5 fruit fly cellular contexts compared by ENCODE assay signal in the genomic region with DNA sequence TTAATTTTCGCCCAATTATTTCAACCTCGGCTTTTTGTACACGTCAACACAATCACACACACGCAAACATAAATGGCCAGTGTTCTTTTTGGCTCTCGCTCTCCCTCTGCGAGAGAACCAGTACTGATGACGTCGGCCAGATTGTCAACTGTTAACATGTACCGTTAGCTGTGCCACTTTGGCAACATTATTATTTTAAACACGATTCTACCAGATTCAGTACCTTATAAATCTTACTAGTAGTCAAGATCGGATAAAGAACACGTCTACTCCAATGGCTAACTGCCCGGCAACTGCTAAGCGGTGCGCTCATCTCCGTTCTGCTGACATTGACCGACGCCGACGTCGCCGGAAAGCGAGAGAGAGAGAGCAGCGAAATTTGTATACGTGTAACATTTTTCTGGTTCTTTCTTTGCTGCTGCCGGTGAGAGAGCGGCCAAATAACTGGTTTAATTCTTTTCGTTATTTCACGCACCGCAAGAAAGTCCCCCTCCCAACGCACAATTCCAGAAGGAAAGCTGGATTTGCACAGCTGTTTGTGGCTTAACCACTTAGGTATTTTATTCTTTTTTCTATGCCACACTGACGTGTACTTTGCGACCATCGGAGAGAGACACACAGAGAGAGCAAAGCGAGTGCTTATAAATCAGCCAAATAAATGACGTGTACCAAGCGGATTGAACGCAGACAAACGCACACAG.
TF ChIP-seq lines count a peak whose summit lies in the region.

No protein-coding gene starts in this region.

- TF ChIP-seq CTCF in whole organism, embryonic (GFP tag; optimal IDR thresholded peaks at IDR 0.05; lab: Kevin White, UChicago), result no peak

TF ChIP-seq in whole organism, adult, 20 proteins besides CTCF, POLR2A, EP300 and RAD21 (continues in another document):
- TF ChIP-seq CG33017 (tag; optimal IDR thresholded peaks at IDR 0.05; lab: Kevin White, UChicago) (no peak), Clk (GFP tag; optimal IDR thresholded peaks at IDR 0.05; lab: Kevin White, UChicago) (no peak), CG12768 (GFP tag; optimal IDR thresholded peaks at IDR 0.05; lab: Kevin White, UChicago) (peak; percentile 38), CG1620 (GFP tag; optimal IDR thresholded peaks at IDR 0.05; lab: Kevin White, UChicago) (no peak), bab1 (GFP tag; optimal IDR thresholded peaks at IDR 0.05; lab: Kevin White, UChicago) (no peak), tj (GFP tag; optimal IDR thresholded peaks at IDR 0.05; lab: Kevin White, UChicago) (peak; percentile 85), CG7045 (GFP tag; optimal IDR thresholded peaks at IDR 0.05; lab: Kevin White, UChicago) (no peak), CG5204 (GFP tag; optimal IDR thresholded peaks at IDR 0.05; lab: Kevin White, UChicago) (no peak), kay (GFP tag; lab: Kevin White, UChicago; ENCODE audit: borderline replicate concordance) (peak; percentile 62), CG7101 (tag; optimal IDR thresholded peaks at IDR 0.05; lab: Kevin White, UChicago) (no peak), cic (GFP tag; optimal IDR thresholded peaks at IDR 0.05; lab: Kevin White, UChicago) (peak; percentile 13), pad (GFP tag; optimal IDR thresholded peaks at IDR 0.05; lab: Kevin White, UChicago) (peak; percentile 11), CG11617 (GFP tag; optimal IDR thresholded peaks at IDR 0.05; lab: Kevin White, UChicago) (no peak), toe (GFP tag; optimal IDR thresholded peaks at IDR 0.05; lab: Kevin White, UChicago) (no peak), ovo (GFP tag; optimal IDR thresholded peaks at IDR 0.05; lab: Kevin White, UChicago) (peak; percentile 61), Mnt (GFP tag; optimal IDR thresholded peaks at IDR 0.05; lab: Kevin White, UChicago) (no peak), cnc (optimal IDR thresholded peaks at IDR 0.05; lab: Kevin White, UChicago) (no peak)

TF ChIP-seq in whole organism, embryonic, 481 proteins besides CTCF, POLR2A, EP300 and RAD21 (continues in another document):
- peak; percentile 48 for TF ChIP-seq pros (GFP tag; optimal IDR thresholded peaks at IDR 0.05; lab: Kevin White, UChicago)
- TF ChIP-seq CG17912 (GFP tag; optimal IDR thresholded peaks at IDR 0.05; lab: Kevin White, UChicago), result no peak
- TF ChIP-seq CG14667 (GFP tag; IDR thresholded peaks at IDR 0.05; lab: Robert Waterston, UW), result no peak
- TF ChIP-seq CG18764 (GFP tag; optimal IDR thresholded peaks at IDR 0.05; lab: Kevin White, UChicago), result no peak
- peak in 1 of 2 experiments; percentile 38 for TF ChIP-seq bsh (GFP tag; optimal IDR thresholded peaks at IDR 0.05; lab: Kevin White, UChicago)
- no peak for TF ChIP-seq CG7987 (GFP tag; optimal IDR thresholded peaks at IDR 0.05; lab: Kevin White, UChicago)
- no peak for TF ChIP-seq Gug (GFP tag; IDR thresholded peaks at IDR 0.05; lab: Robert Waterston, UW)
- peak; percentile 7 for TF ChIP-seq grn (GFP tag; optimal IDR thresholded peaks at IDR 0.05; lab: Kevin White, UChicago)
- no peak for TF ChIP-seq CG7745 (tag; optimal IDR thresholded peaks at IDR 0.05; lab: Kevin White, UChicago)
- no peak for TF ChIP-seq prd (optimal IDR thresholded peaks at IDR 0.05; lab: Kevin White, UChicago)
- TF ChIP-seq prd (GFP tag; IDR thresholded peaks at IDR 0.05; lab: Robert Waterston, UW), result no peak
- no peak for TF ChIP-seq Aef1 (GFP tag; IDR thresholded peaks at IDR 0.05; lab: Robert Waterston, UW)
- TF ChIP-seq Opbp (GFP tag; IDR thresholded peaks at IDR 0.05; lab: Robert Waterston, UW; ENCODE audit: partially characterized antibody), result no peak
- peak; percentile 80 for TF ChIP-seq sens (GFP tag; lab: Kevin White, UChicago)
- peak; percentile 90 for TF ChIP-seq Nf-YC (tag; optimal IDR thresholded peaks at IDR 0.05; lab: Kevin White, UChicago)
- no peak for TF ChIP-seq CG2889 (GFP tag; IDR thresholded peaks at IDR 0.05; lab: Robert Waterston, UW)
- TF ChIP-seq Vsx1 (GFP tag; optimal IDR thresholded peaks at IDR 0.05; lab: Kevin White, UChicago), result no peak
- TF ChIP-seq Ets97D (GFP tag; optimal IDR thresholded peaks at IDR 0.05; lab: Kevin White, UChicago), result no peak

TF ChIP-seq in whole organism, prepupa, 60 proteins besides CTCF, POLR2A, EP300 and RAD21 (continues in another document):
- no peak for TF ChIP-seq pdm3 (GFP tag; optimal IDR thresholded peaks at IDR 0.05; lab: Kevin White, UChicago)
- TF ChIP-seq topi (GFP tag; optimal IDR thresholded peaks at IDR 0.05; lab: Kevin White, UChicago), result no peak
- TF ChIP-seq CG6163 (GFP tag; IDR thresholded peaks at IDR 0.05; lab: Robert Waterston, UW), result no peak
- TF ChIP-seq CG15336 (GFP tag; IDR thresholded peaks at IDR 0.05; lab: Robert Waterston, UW), result no peak
- no peak for TF ChIP-seq svp (GFP tag; lab: Kevin White, UChicago)
- TF ChIP-seq dsx (GFP tag; optimal IDR thresholded peaks at IDR 0.05; lab: Kevin White, UChicago; ENCODE audit: poor library complexity, severe bottlenecking), result peak; percentile 1
- TF ChIP-seq CG8319 (GFP tag; optimal IDR thresholded peaks at IDR 0.05; lab: Kevin White, UChicago), result no peak
- TF ChIP-seq CG6276 (GFP tag; optimal IDR thresholded peaks at IDR 0.05; lab: Kevin White, UChicago), result peak; percentile 45
- peak; percentile 4 for TF ChIP-seq Sox102F (GFP tag; optimal IDR thresholded peaks at IDR 0.05; lab: Kevin White, UChicago)
- no peak; the same call in 2 of the 3 replicates for TF ChIP-seq CG8119 (GFP tag; IDR thresholded peaks at IDR 0.05; lab: Robert Waterston, UW)
- TF ChIP-seq CG6854 (GFP tag; optimal IDR thresholded peaks at IDR 0.05; lab: Kevin White, UChicago), result peak; percentile 76
- TF ChIP-seq Blimp-1 (GFP tag; optimal IDR thresholded peaks at IDR 0.05; lab: Kevin White, UChicago), result peak; percentile 28
- no peak for TF ChIP-seq CG32006 (GFP tag; optimal IDR thresholded peaks at IDR 0.05; lab: Kevin White, UChicago)
- peak; percentile 19; the same call in 1 of the 3 replicates for TF ChIP-seq eg (GFP tag; IDR thresholded peaks at IDR 0.05; lab: Robert Waterston, UW)
- peak; percentile 70 for TF ChIP-seq Eip78C (GFP tag; lab: Kevin White, UChicago)
- no peak for TF ChIP-seq CG6792 (GFP tag; optimal IDR thresholded peaks at IDR 0.05; lab: Kevin White, UChicago)
- TF ChIP-seq fkh (GFP tag; optimal IDR thresholded peaks at IDR 0.05; lab: Kevin White, UChicago), result peak; percentile 33
- no peak for TF ChIP-seq CG4318 (GFP tag; optimal IDR thresholded peaks at IDR 0.05; lab: Kevin White, UChicago)

TF ChIP-seq in whole organism, pupa, 21 proteins besides CTCF, POLR2A, EP300 and RAD21 (continues in another document):
- TF ChIP-seq fd96Ca (GFP tag; IDR thresholded peaks at IDR 0.05; lab: Robert Waterston, UW) (no peak), CG15710 (tag; optimal IDR thresholded peaks at IDR 0.05; lab: Kevin White, UChicago) (no peak), D1 (tag; optimal IDR thresholded peaks at IDR 0.05; lab: Kevin White, UChicago) (no peak), CG8159 (tag; optimal IDR thresholded peaks at IDR 0.05; lab: Kevin White, UChicago) (no peak), rn (GFP tag; IDR thresholded peaks at IDR 0.05; lab: Robert Waterston, UW) (no peak), CG9948 (tag; optimal IDR thresholded peaks at IDR 0.05; lab: Kevin White, UChicago) (no peak), CG14655 (GFP tag; optimal IDR thresholded peaks at IDR 0.05; lab: Kevin White, UChicago) (peak; percentile 23), Ets98B (GFP tag; IDR thresholded peaks at IDR 0.05; lab: Robert Waterston, UW) (no peak; the same call in 1 of the 2 replicates), CG10348 (GFP tag; IDR thresholded peaks at IDR 0.05; lab: Robert Waterston, UW) (no peak), CG12605 (GFP tag; IDR thresholded peaks at IDR 0.05; lab: Robert Waterston, UW) (no peak), EcR (GFP tag; optimal IDR thresholded peaks at IDR 0.05; lab: Kevin White, UChicago) (peak; percentile 94), CG4496 (GFP tag; IDR thresholded peaks at IDR 0.05; lab: Robert Waterston, UW) (0 out of 3 replicates have a peak, but pooled peaks have one; percentile 27), CG13204 (GFP tag; optimal IDR thresholded peaks at IDR 0.05; lab: Kevin White, UChicago) (peak; percentile 15), Snoo (tag; optimal IDR thresholded peaks at IDR 0.05; lab: Kevin White, UChicago) (no peak), CG17806 (tag; optimal IDR thresholded peaks at IDR 0.05; lab: Kevin White, UChicago) (no peak), gl (tag; optimal IDR thresholded peaks at IDR 0.05; lab: Kevin White, UChicago) (peak; percentile 5), CG8301 (tag; optimal IDR thresholded peaks at IDR 0.05; lab: Kevin White, UChicago) (peak; percentile 3), Pif1A (GFP tag; optimal IDR thresholded peaks at IDR 0.05; lab: Kevin White, UChicago) (no peak), CG32121 (GFP tag; IDR thresholded peaks at IDR 0.05; lab: Robert Waterston, UW) (0 out of 2 replicates have a peak, but pooled peaks have one; percentile 17)

TF ChIP-seq in whole organism, wandering third instar larva, 38 proteins besides CTCF, POLR2A, EP300 and RAD21 (continues in another document):
- TF ChIP-seq ey (GFP tag; optimal IDR thresholded peaks at IDR 0.05; lab: Kevin White, UChicago), result no peak
- TF ChIP-seq HLH106 (tag; optimal IDR thresholded peaks at IDR 0.05; lab: Kevin White, UChicago), result no peak
- TF ChIP-seq h (GFP tag; optimal IDR thresholded peaks at IDR 0.05; lab: Kevin White, UChicago), result peak; percentile 21
- TF ChIP-seq Rel (GFP tag; optimal IDR thresholded peaks at IDR 0.05; lab: Kevin White, UChicago), result peak; percentile 15
- peak; percentile 77 for TF ChIP-seq Rel (tag; optimal IDR thresholded peaks at IDR 0.05; lab: Kevin White, UChicago)
- no peak for TF ChIP-seq tai (GFP tag; optimal IDR thresholded peaks at IDR 0.05; lab: Kevin White, UChicago)
- TF ChIP-seq Dfd (GFP tag; optimal IDR thresholded peaks at IDR 0.05; lab: Kevin White, UChicago), result no peak
- peak; percentile 13 for TF ChIP-seq OdsH (GFP tag; optimal IDR thresholded peaks at IDR 0.05; lab: Kevin White, UChicago)
- peak in 1 of 2 experiments; percentile 7 for TF ChIP-seq foxo (GFP tag; optimal IDR thresholded peaks at IDR 0.05; lab: Kevin White, UChicago)
- no peak for TF ChIP-seq Hr83 (GFP tag; optimal IDR thresholded peaks at IDR 0.05; lab: Kevin White, UChicago; ENCODE audit: poor library complexity, severe bottlenecking)
- no peak for TF ChIP-seq Abd-B (GFP tag; optimal IDR thresholded peaks at IDR 0.05; lab: Kevin White, UChicago)
- peak in 1 of 2 experiments; percentile 43 for TF ChIP-seq dl (GFP tag; optimal IDR thresholded peaks at IDR 0.05; lab: Kevin White, UChicago; ENCODE audit: insufficient read depth in 1 of 2, partially characterized antibody in 2 of 2)
- TF ChIP-seq Jra (GFP tag; optimal IDR thresholded peaks at IDR 0.05; lab: Kevin White, UChicago), result no peak
- TF ChIP-seq GATAd (GFP tag; optimal IDR thresholded peaks at IDR 0.05; lab: Kevin White, UChicago), result no peak
- TF ChIP-seq dmrt93B (GFP tag; optimal IDR thresholded peaks at IDR 0.05; lab: Kevin White, UChicago), result no peak
- TF ChIP-seq CrebA (GFP tag; optimal IDR thresholded peaks at IDR 0.05; lab: Kevin White, UChicago; ENCODE audit: borderline replicate concordance), result peak; percentile 98
- no peak for TF ChIP-seq jim (GFP tag; optimal IDR thresholded peaks at IDR 0.05; lab: Kevin White, UChicago)
- no peak for TF ChIP-seq usp (GFP tag; optimal IDR thresholded peaks at IDR 0.05; lab: Kevin White, UChicago)
- no peak for TF ChIP-seq Hr78 (GFP tag; optimal IDR thresholded peaks at IDR 0.05; lab: Kevin White, UChicago)
- TF ChIP-seq brk (GFP tag; optimal IDR thresholded peaks at IDR 0.05; lab: Kevin White, UChicago), result no peak
